Fruit fly (Drosophila melanogaster) whole organism, adult: ENCODE results near the gene Spn28F.

Source experiments
- CG11617 ChIP-seq: fragments of 200-800 bp; sonication (Bioruptor generic); optimal IDR thresholded peaks from 2 replicates; lab custom pipeline; 2017; ENCODE audit warnings: mild to moderate bottlenecking, missing biosample characterization, missing genetic modification reagents, missing genetic modification characterization
- CG12768 ChIP-seq: fragments of 200-800 bp; sonication (Bioruptor generic); optimal IDR thresholded peaks from 2 replicates; lab custom pipeline; 2017; ENCODE audit warnings: missing biosample characterization, missing genetic modification characterization, mild to moderate bottlenecking, moderate library complexity, missing genetic modification reagents
- CG14711 ChIP-seq: fragments of 200-800 bp; sonication (Bioruptor generic); optimal IDR thresholded peaks from 2 replicates; lab custom pipeline; 2018; ENCODE audit warnings: missing biosample characterization, mild to moderate bottlenecking, missing genetic modification characterization, moderate library complexity
- CG1620 ChIP-seq: fragments of 200-800 bp; sonication (Bioruptor generic); optimal IDR thresholded peaks from 2 replicates; lab custom pipeline; 2016; ENCODE audit warnings: missing biosample characterization, missing genetic modification characterization
- CG33017 ChIP-seq: fragments of 200-800 bp; sonication (Bioruptor generic); optimal IDR thresholded peaks from 2 replicates; lab custom pipeline; 2018; ENCODE audit warnings: missing biosample characterization, mild to moderate bottlenecking, missing genetic modification characterization, moderate library complexity
- CG5204 ChIP-seq: fragments of 200-800 bp; sonication (Bioruptor generic); optimal IDR thresholded peaks from 2 replicates; lab custom pipeline; 2016; ENCODE audit warnings: missing biosample characterization, missing genetic modification characterization
- CG7045 ChIP-seq: fragments of 200-800 bp; sonication (Bioruptor generic); optimal IDR thresholded peaks from 2 replicates; lab custom pipeline; 2017; ENCODE audit warnings: missing biosample characterization, mild to moderate bottlenecking, missing genetic modification characterization
- CG7101 ChIP-seq: fragments of 200-800 bp; sonication (Bioruptor generic); optimal IDR thresholded peaks from 2 replicates; lab custom pipeline; 2018; ENCODE audit warnings: missing biosample characterization, mild to moderate bottlenecking, missing genetic modification characterization, moderate library complexity
- Clk ChIP-seq: fragments of 200-800 bp; sonication (Bioruptor generic); optimal IDR thresholded peaks from 2 replicates; lab custom pipeline; 2017; ENCODE audit warnings: missing biosample characterization, missing genetic modification characterization
- Crg-1 ChIP-seq: fragments of 200-800 bp; sonication (Bioruptor generic); optimal IDR thresholded peaks from 2 replicates; lab custom pipeline; 2016; ENCODE audit warnings: missing biosample characterization, missing genetic modification characterization
- Hr96 ChIP-seq: fragments of 200-800 bp; sonication (Bioruptor generic); optimal IDR thresholded peaks from 2 replicates; lab custom pipeline; 2016; ENCODE audit warnings: missing biosample characterization, missing genetic modification characterization
- Mnt ChIP-seq: fragments of 200-800 bp; sonication (Bioruptor generic); optimal IDR thresholded peaks from 2 replicates; lab custom pipeline; 2016; ENCODE audit warnings: missing biosample characterization, mild to moderate bottlenecking, missing genetic modification characterization
- bab1 ChIP-seq: fragments of 200-800 bp; sonication (Bioruptor generic); optimal IDR thresholded peaks from 3 replicates; lab custom pipeline; 2019; ENCODE audit warnings: missing biosample characterization, mild to moderate bottlenecking, missing genetic modification characterization, moderate library complexity
- cic ChIP-seq: fragments of 200-800 bp; sonication (Bioruptor generic); optimal IDR thresholded peaks from 2 replicates; lab custom pipeline; 2017; ENCODE audit warnings: missing biosample characterization, mild to moderate bottlenecking, missing genetic modification characterization, moderate library complexity
- cnc ChIP-seq, 2 experiments: fragments of >200 bp; optimal IDR thresholded peaks; 2 replicates each; lab custom pipeline; 2017
- kay ChIP-seq: fragments of 200-800 bp; sonication (Bioruptor generic); peaks from one replicate; lab custom pipeline; 2016; ENCODE audit warnings: missing biosample characterization, missing genetic modification characterization, borderline replicate concordance
- ovo ChIP-seq: fragments of 200-800 bp; sonication (Bioruptor generic); optimal IDR thresholded peaks from 2 replicates; lab custom pipeline; 2016; ENCODE audit warnings: missing biosample characterization, missing genetic modification characterization
- pad ChIP-seq: fragments of 200-800 bp; sonication (Bioruptor generic); optimal IDR thresholded peaks from 3 replicates; lab custom pipeline; 2017; ENCODE audit warnings: missing biosample characterization, missing genetic modification characterization, mild to moderate bottlenecking, moderate library complexity, missing genetic modification reagents
- tj ChIP-seq: fragments of 200-800 bp; sonication (Bioruptor generic); optimal IDR thresholded peaks from 3 replicates; lab custom pipeline; 2017; ENCODE audit warnings: missing biosample characterization, mild to moderate bottlenecking, missing genetic modification characterization, moderate library complexity
- toe ChIP-seq: fragments of 200-800 bp; sonication (Bioruptor generic); optimal IDR thresholded peaks from 2 replicates; lab custom pipeline; 2016; ENCODE audit warnings: missing biosample characterization, missing genetic modification characterization

The Spn28F gene

dm6 chr2L:8241700-8242099 is at the start of gene Spn28F:
TSS of gene Spn28F (minus strand) at chr2L:8241800.
- no peak for TF ChIP-seq Clk (GFP tag; lab: Kevin White, UChicago)
- TF ChIP-seq Hr96: no peak

- TF ChIP-seq CG7045 (GFP tag; lab: Kevin White, UChicago): peak; percentile 3
- no peak for TF ChIP-seq toe
- TF ChIP-seq kay (GFP tag; lab: Kevin White, UChicago): peak; percentile 65
- TF ChIP-seq CG5204 (GFP tag; lab: Kevin White, UChicago): no peak
Measured at dm6 chr2L:8290653-8291233, 49.1 kb upstream of the Spn28F start.

dm6 chr2L:8290092-8290424 is 48.5 kb upstream of the Spn28F start:
- TF ChIP-seq CG7045 (GFP tag; lab: Kevin White, UChicago) (no peak), CG7101 (tag; lab: Kevin White, UChicago) (no peak), CG12768 (no peak), bab1 (GFP tag; lab: Kevin White, UChicago) (no peak), tj (no peak)

dm6 chr2L:8289352-8290091 is 47.9 kb upstream of the Spn28F start:
- no peak for TF ChIP-seq toe
- TF ChIP-seq CG14711: no peak
- no peak for TF ChIP-seq Mnt (GFP tag; lab: Kevin White, UChicago)
- TF ChIP-seq CG1620: no peak
- no peak for TF ChIP-seq CG7045 (GFP tag; lab: Kevin White, UChicago)
- TF ChIP-seq bab1 (GFP tag; lab: Kevin White, UChicago): no peak
- no peak for TF ChIP-seq Clk (GFP tag; lab: Kevin White, UChicago)
- no peak for TF ChIP-seq kay (GFP tag; lab: Kevin White, UChicago)
- TF ChIP-seq CG7101 (tag; lab: Kevin White, UChicago): no peak

dm6 chr2L:8288087-8288486 is 46.5 kb upstream of the Spn28F start:
- no peak for TF ChIP-seq kay (GFP tag; lab: Kevin White, UChicago)
- no peak for TF ChIP-seq CG5204 (GFP tag; lab: Kevin White, UChicago)
- no peak for TF ChIP-seq bab1 (GFP tag; lab: Kevin White, UChicago)

dm6 chr2L:8286595-8286994 is 45.0 kb upstream of the Spn28F start:
- TF ChIP-seq Mnt (GFP tag; lab: Kevin White, UChicago) (no peak), CG12768 (no peak), Crg-1 (GFP tag; lab: Kevin White, UChicago) (no peak)

- TF ChIP-seq cnc (optimal IDR thresholded peaks at IDR 0.05; lab: Kevin White, UChicago) (no peak), tj (no peak), cic (no peak), CG11617 (no peak), Hr96 (no peak), Crg-1 (GFP tag; lab: Kevin White, UChicago) (no peak), CG7045 (GFP tag; lab: Kevin White, UChicago) (no peak), CG33017 (tag; lab: Kevin White, UChicago) (no peak), CG5204 (GFP tag; lab: Kevin White, UChicago) (no peak), CG7101 (tag; lab: Kevin White, UChicago) (no peak), pad (GFP tag; lab: Kevin White, UChicago) (no peak), toe (no peak), CG12768 (no peak), bab1 (GFP tag; lab: Kevin White, UChicago) (no peak)
Measured at dm6 chr2L:8284913-8285619, 43.5 kb upstream of the Spn28F start.

- TF ChIP-seq toe (no peak), Hr96 (no peak), CG11617 (no peak), ovo (GFP tag; lab: Kevin White, UChicago) (no peak), cnc (optimal IDR thresholded peaks at IDR 0.05; lab: Kevin White, UChicago) (no peak), CG12768 (no peak), tj (no peak), CG1620 (no peak), Clk (GFP tag; lab: Kevin White, UChicago) (no peak), CG14711 (no peak), bab1 (GFP tag; lab: Kevin White, UChicago) (no peak), CG33017 (tag; lab: Kevin White, UChicago) (no peak)
Measured at dm6 chr2L:8281872-8282271, 40.3 kb upstream of the Spn28F start.
